Worm (Caenorhabditis elegans) whole organism, L4 larva: Measurements from ENCODE around the gene W06G6.9.

Source experiments
- Y5F2A.4 ChIP-seq: fragments of 200-800 bp; sonication (Bioruptor generic); optimal IDR thresholded peaks from 2 replicates; lab custom pipeline; 2018; ENCODE audit warnings: mild to moderate bottlenecking, missing genetic modification characterization, missing compliant biosample characterization
- Y75B8A.6 ChIP-seq: fragments of 200-800 bp; sonication (Bioruptor generic); IDR thresholded peaks from 2 replicates; pipeline ENCODE4 v1.3.6; 2022; ENCODE audit warnings: missing genetic modification reagents, missing genetic modification characterization, missing compliant biosample characterization
- ZK546.5 ChIP-seq, 2 experiments: sonication (generic microtip); optimal IDR thresholded peaks; 2 replicates each; lab custom pipeline; 2017; ENCODE audit warnings: missing biosample characterization in 2 of 2, missing genetic modification characterization in 2 of 2
- aha-1 ChIP-seq: fragments of 150-350 bp; peaks from one replicate; lab custom pipeline; 2014; ENCODE audit warnings: missing biosample characterization, missing genetic modification characterization
- aly-2 ChIP-seq: sonication (generic microtip); optimal IDR thresholded peaks from 2 replicates; lab custom pipeline; 2018; ENCODE audit warnings: missing biosample characterization, missing genetic modification characterization
- arid-1 ChIP-seq: fragments of 200-800 bp; sonication (Bioruptor generic); conservative IDR thresholded peaks from 2 replicates; pipeline ENCODE4 v1.3.6; 2022; ENCODE audit warnings: missing genetic modification reagents, missing genetic modification characterization, missing compliant biosample characterization
- ceh-20 ChIP-seq: fragments of 200-800 bp; sonication (Bioruptor generic); IDR thresholded peaks from 2 replicates; pipeline ENCODE4 v1.3.6; 2022; ENCODE audit warnings: missing genetic modification reagents, missing genetic modification characterization, missing compliant biosample characterization
- daf-16 ChIP-seq, 3 experiments: sonication (generic microtip); optimal IDR thresholded peaks; 2 replicates each; lab custom pipeline; 2016 to 2017; ENCODE audit warnings: missing genetic modification characterization in 3 of 3, missing genetic modification reagents in 3 of 3, mild to moderate bottlenecking in 2 of 3, missing compliant biosample characterization in 2 of 3, missing biosample characterization in 1 of 3, moderate library complexity in 1 of 3
- dmd-6 ChIP-seq: fragments of 200-800 bp; sonication (Bioruptor generic); IDR thresholded peaks from 2 replicates; pipeline ENCODE4 v1.3.6; 2022; ENCODE audit warnings: missing genetic modification reagents, missing genetic modification characterization, missing compliant biosample characterization
- dve-1 ChIP-seq: sonication (generic microtip); optimal IDR thresholded peaks from 2 replicates; lab custom pipeline; 2017; ENCODE audit warnings: antibody characterized with exemption, mild to moderate bottlenecking, missing genetic modification characterization, missing compliant biosample characterization; ENCODE audit not compliant: insufficient read depth
- hlh-11 ChIP-seq: fragments of 200-800 bp; sonication (Bioruptor generic); optimal IDR thresholded peaks from 2 replicates; lab custom pipeline; 2018; ENCODE audit warnings: mild to moderate bottlenecking, missing genetic modification characterization, missing compliant biosample characterization
- hlh-30 ChIP-seq: sonication (generic microtip); optimal IDR thresholded peaks from 2 replicates; lab custom pipeline; 2017; ENCODE audit warnings: antibody characterized with exemption, mild to moderate bottlenecking, missing genetic modification characterization, missing compliant biosample characterization; ENCODE audit not compliant: insufficient read depth
- lin-13 ChIP-seq: fragments of 150-350 bp; optimal IDR thresholded peaks from 2 replicates; lab custom pipeline; 2014; ENCODE audit warnings: missing biosample characterization, missing genetic modification reagents, missing genetic modification characterization
- lir-3 ChIP-seq: sonication (generic microtip); optimal IDR thresholded peaks from 2 replicates; lab custom pipeline; 2016; ENCODE audit warnings: mild to moderate bottlenecking, missing genetic modification characterization, missing compliant biosample characterization
- madf-5 ChIP-seq, 2 experiments: fragments of 200-800 bp; sonication (Bioruptor generic); IDR thresholded peaks; 2 replicates each; pipeline ENCODE4 v1.3.6; 2022; ENCODE audit warnings: missing compliant biosample characterization in 2 of 2, missing genetic modification characterization in 2 of 2
- mdl-1 ChIP-seq, 2 experiments: fragments of 150-350 bp in 1 of 2; sonication (generic microtip) in 1 of 2; optimal IDR thresholded peaks; 2 replicates each; lab custom pipeline; 2014 to 2017; ENCODE audit warnings: missing biosample characterization in 2 of 2, missing genetic modification characterization in 2 of 2
- mep-1 ChIP-seq: fragments of 150-350 bp; sonication (generic microtip); optimal IDR thresholded peaks from 3 replicates; lab custom pipeline; 2014; ENCODE audit warnings: missing biosample characterization, missing genetic modification characterization
- nhr-111 ChIP-seq: fragments of 200-800 bp; sonication (Bioruptor generic); optimal IDR thresholded peaks from 2 replicates; lab custom pipeline; 2018; ENCODE audit warnings: mild to moderate bottlenecking, missing genetic modification characterization, missing compliant biosample characterization
- nhr-25 ChIP-seq: sonication (generic microtip); optimal IDR thresholded peaks from 2 replicates; lab custom pipeline; 2017; ENCODE audit warnings: missing genetic modification characterization, mild to moderate bottlenecking, missing compliant biosample characterization, antibody characterized with exemption, moderate library complexity, borderline replicate concordance; ENCODE audit not compliant: insufficient read depth
- nhr-28 ChIP-seq: fragments of 150-350 bp; optimal IDR thresholded peaks from 2 replicates; lab custom pipeline; 2014; ENCODE audit warnings: missing biosample characterization, missing genetic modification characterization
- nhr-48 ChIP-seq: sonication (generic microtip); optimal IDR thresholded peaks from 2 replicates; lab custom pipeline; 2016; ENCODE audit warnings: mild to moderate bottlenecking, missing genetic modification characterization, missing compliant biosample characterization
- nhr-6 ChIP-seq: fragments of 150-350 bp; optimal IDR thresholded peaks from 2 replicates; lab custom pipeline; 2014; ENCODE audit warnings: missing biosample characterization, missing genetic modification characterization
- nhr-76 ChIP-seq: fragments of 150-350 bp; optimal IDR thresholded peaks from 2 replicates; lab custom pipeline; 2014; ENCODE audit warnings: missing biosample characterization, missing genetic modification characterization
- nhr-77 ChIP-seq: fragments of 150-350 bp; optimal IDR thresholded peaks from 2 replicates; lab custom pipeline; 2014; ENCODE audit warnings: missing biosample characterization, missing genetic modification characterization
- php-3 ChIP-seq: fragments of 200-800 bp; sonication (Bioruptor generic); IDR thresholded peaks from 2 replicates; pipeline ENCODE4 v1.3.6; 2022; ENCODE audit warnings: missing genetic modification reagents, missing genetic modification characterization, missing compliant biosample characterization
- pqm-1 ChIP-seq: sonication (generic microtip); optimal IDR thresholded peaks from 2 replicates; lab custom pipeline; 2017; ENCODE audit warnings: missing biosample characterization, missing genetic modification characterization
- rbr-2 ChIP-seq: sonication (generic microtip); optimal IDR thresholded peaks from 2 replicates; lab custom pipeline; 2016; ENCODE audit warnings: missing genotype, missing genetic modification characterization, missing compliant biosample characterization
- set-16 ChIP-seq: fragments of 200-800 bp; sonication (Bioruptor generic); IDR thresholded peaks from 2 replicates; pipeline ENCODE4 v1.3.6; 2022; ENCODE audit warnings: missing genetic modification reagents, missing genetic modification characterization, missing compliant biosample characterization
- tra-1 ChIP-seq: fragments of 200-800 bp; sonication (Bioruptor generic); IDR thresholded peaks from 2 replicates; pipeline ENCODE4 v1.3.6; 2022; ENCODE audit warnings: missing genetic modification reagents, missing genetic modification characterization, missing compliant biosample characterization
- ztf-7 ChIP-seq: fragments of 150-350 bp; optimal IDR thresholded peaks from 2 replicates; lab custom pipeline; 2014; ENCODE audit warnings: missing biosample characterization, missing genetic modification characterization

W06G6.9 gene

ce11 chrV:16610791-16611385 is 35.4 kb downstream of the W06G6.9 start, which contains the start of gene srw-54 (continued):
- TF ChIP-seq rbr-2, result no peak
- TF ChIP-seq Y5F2A.4 (GFP tag; lab: Kevin White, UChicago), result no peak
- no peak for TF ChIP-seq nhr-6
- TF ChIP-seq pqm-1, result peak; percentile 29
- no peak for TF ChIP-seq mdl-1 (tag; optimal IDR thresholded peaks at IDR 0.05; lab: Kevin White, UChicago)
- TF ChIP-seq nhr-28 (tag; lab: Kevin White, UChicago), result peak; percentile 59
- no peak for TF ChIP-seq ztf-7 (tag; lab: Kevin White, UChicago)
- no peak for TF ChIP-seq lir-3 (tag; lab: Kevin White, UChicago)
- TF ChIP-seq set-16 (GFP tag; lab: Robert Waterston, UW), result no peak

ce11 chrV:16610094-16610493 is 36.2 kb downstream of the W06G6.9 start:
- TF ChIP-seq nhr-6, result no peak
- TF ChIP-seq pqm-1, result peak; percentile 82
- TF ChIP-seq daf-16 (GFP tag; optimal IDR thresholded peaks at IDR 0.05; lab: Kevin White, UChicago), result no peak
- TF ChIP-seq daf-16 (tag; optimal IDR thresholded peaks at IDR 0.05; lab: Kevin White, UChicago), result peak; percentile 93
- no peak for TF ChIP-seq aha-1 (tag; lab: Kevin White, UChicago)
- TF ChIP-seq nhr-77 (tag; lab: Kevin White, UChicago), result peak; percentile 54
- no peak for TF ChIP-seq arid-1 (GFP tag; lab: Robert Waterston, UW)
- TF ChIP-seq php-3 (GFP tag; lab: Robert Waterston, UW), result 0 out of 2 replicates have a peak, but pooled peaks have one; percentile 9
- TF ChIP-seq nhr-28 (tag; lab: Kevin White, UChicago), result peak; percentile 82
- TF ChIP-seq Y75B8A.6 (GFP tag; lab: Robert Waterston, UW), result no peak
- TF ChIP-seq hlh-11, result peak; percentile 21
- peak; percentile 28 for TF ChIP-seq dve-1 (tag; lab: Kevin White, UChicago)
- no peak for TF ChIP-seq nhr-25

- TF ChIP-seq nhr-28 (tag; lab: Kevin White, UChicago) (peak; percentile 65), tra-1 (GFP tag; lab: Robert Waterston, UW) (no peak), dve-1 (tag; lab: Kevin White, UChicago) (peak; percentile 8), daf-16 (GFP tag; optimal IDR thresholded peaks at IDR 0.05; lab: Kevin White, UChicago) (no peak), daf-16 (tag; optimal IDR thresholded peaks at IDR 0.05; lab: Kevin White, UChicago) (peak; percentile 12), mep-1 (tag; lab: Kevin White, UChicago) (no peak)
Measured at ce11 chrV:16608478-16608877, 37.8 kb downstream of the W06G6.9 start.

ce11 chrV:16606313-16606712 is 40.0 kb downstream of the W06G6.9 start, which contains the start of gene Y32B12C.1:
Gene Y32B12C.1 (plus strand): TSS chrV:16606613.
- TF ChIP-seq daf-16 (GFP tag; optimal IDR thresholded peaks at IDR 0.05; lab: Kevin White, UChicago) (no peak), daf-16 (tag; optimal IDR thresholded peaks at IDR 0.05; lab: Kevin White, UChicago) (peak; percentile 4), nhr-76 (tag; lab: Kevin White, UChicago) (no peak)

ce11 chrV:16605463-16605862 is 40.8 kb downstream of the W06G6.9 start:
- no peak for TF ChIP-seq daf-16 (GFP tag; optimal IDR thresholded peaks at IDR 0.05; lab: Kevin White, UChicago)
- TF ChIP-seq daf-16 (tag; optimal IDR thresholded peaks at IDR 0.05; lab: Kevin White, UChicago), result peak; percentile 43
- TF ChIP-seq nhr-111, result no peak
- no peak for TF ChIP-seq nhr-48
- TF ChIP-seq hlh-30 (tag; lab: Kevin White, UChicago), result no peak
- TF ChIP-seq pqm-1, result peak; percentile 51
- TF ChIP-seq ceh-20 (GFP tag; lab: Robert Waterston, UW), result no peak
- no peak for TF ChIP-seq lin-13 (GFP tag; lab: Kevin White, UChicago)
- TF ChIP-seq aly-2, result no peak
- TF ChIP-seq dmd-6, result peak; percentile 66
- TF ChIP-seq php-3 (GFP tag; lab: Robert Waterston, UW), result peak; percentile 67
- no peak for TF ChIP-seq Y5F2A.4 (GFP tag; lab: Kevin White, UChicago)
- TF ChIP-seq dve-1 (tag; lab: Kevin White, UChicago), result peak; percentile 33
- no peak for TF ChIP-seq aha-1 (tag; lab: Kevin White, UChicago)
- TF ChIP-seq ZK546.5 (tag; optimal IDR thresholded peaks at IDR 0.05; lab: Kevin White, UChicago), result no peak
- TF ChIP-seq mdl-1 (tag; optimal IDR thresholded peaks at IDR 0.05; lab: Kevin White, UChicago), result no peak
- TF ChIP-seq madf-5 (GFP tag; IDR thresholded peaks at IDR 0.05; lab: Robert Waterston, UW), result no peak
- TF ChIP-seq hlh-11, result peak; percentile 44
